Worm (Caenorhabditis elegans): ENCODE measurements around the gene arrd-1.

The arrd-1 gene

ce11 chrII:602969-603368, 24.3 kb upstream of the arrd-1 start (continued):
- peak; percentile 87 for TF ChIP-seq mep-1 (tag; optimal IDR thresholded peaks at IDR 0.05)
- no peak for TF ChIP-seq ets-5 (GFP tag; IDR thresholded peaks at IDR 0.05)
- TF ChIP-seq fkh-10 (GFP tag; optimal IDR thresholded peaks at IDR 0.05) = no peak
- TF ChIP-seq irx-1 (tag; optimal IDR thresholded peaks at IDR 0.05) = peak; percentile 45
- TF ChIP-seq lsy-2 (tag; optimal IDR thresholded peaks at IDR 0.05) = peak; percentile 66 to 74
- peak; percentile 40 for TF ChIP-seq nhr-47 (tag; optimal IDR thresholded peaks at IDR 0.05)
- no peak for TF ChIP-seq nhr-77 (tag; optimal IDR thresholded peaks at IDR 0.05)
- no peak for TF ChIP-seq mab-9 (GFP tag; IDR thresholded peaks at IDR 0.05)
- TF ChIP-seq mef-2 (tag; optimal IDR thresholded peaks at IDR 0.05) = no peak
- TF ChIP-seq C16A3.4 (tag; optimal IDR thresholded peaks at IDR 0.05) = peak; percentile 42
- TF ChIP-seq ceh-90 (tag; optimal IDR thresholded peaks at IDR 0.05) = no peak
- TF ChIP-seq snpc-4 (tag; optimal IDR thresholded peaks at IDR 0.05) = peak; percentile 64
- no peak for TF ChIP-seq nhr-12 (tag; optimal IDR thresholded peaks at IDR 0.05)
- no peak for TF ChIP-seq fkh-4 (tag; optimal IDR thresholded peaks at IDR 0.05; ENCODE audit: borderline replicate concordance)
- TF ChIP-seq skn-1 (tag; optimal IDR thresholded peaks at IDR 0.05) = peak; percentile 76
- peak; percentile 33 for TF ChIP-seq unc-86 (tag; optimal IDR thresholded peaks at IDR 0.05)
- peak; percentile 73 for TF ChIP-seq lin-13 (GFP tag; optimal IDR thresholded peaks at IDR 0.05)
- TF ChIP-seq hlh-4 (tag; optimal IDR thresholded peaks at IDR 0.05) = no peak
- TF ChIP-seq F16B12.6 (tag; optimal IDR thresholded peaks at IDR 0.05) = no peak
- TF ChIP-seq nhr-76 (tag; optimal IDR thresholded peaks at IDR 0.05) = no peak
- peak; percentile 27 for TF ChIP-seq fkh-8 (tag; optimal IDR thresholded peaks at IDR 0.05)
- peak; percentile 34 to 57 (median 49) for TF ChIP-seq dpl-1 (GFP tag; optimal IDR thresholded peaks at IDR 0.05)

- no peak for TF ChIP-seq ztf-4 (tag; optimal IDR thresholded peaks at IDR 0.05)
These were observed 22.0 kb upstream of the arrd-1 start, which contains the start of gene W04H10.2 for ce11 chrII:605267-605666. TSS of gene W04H10.2 (plus strand) at chrII:605567.

- TF ChIP-seq vab-15 (tag; optimal IDR thresholded peaks at IDR 0.05) (no peak), nhr-28 (tag; optimal IDR thresholded peaks at IDR 0.05) (no peak), nhr-85 (tag) (no peak), unc-98 (GFP tag; IDR thresholded peaks at IDR 0.05) (no peak), egl-13 (tag; optimal IDR thresholded peaks at IDR 0.05) (no peak), fkh-8 (tag; optimal IDR thresholded peaks at IDR 0.05) (no peak)
These were observed 21.3 kb upstream of the arrd-1 start, which contains the start of gene W04H10.5 for ce11 chrII:606033-606432. TSS of gene W04H10.5 (plus strand) at chrII:606333.

- TF ChIP-seq egl-27 (tag; optimal IDR thresholded peaks at IDR 0.05) (no peak), blmp-1 (tag; optimal IDR thresholded peaks at IDR 0.05) (peak; percentile 36), swsn-7 (tag; optimal IDR thresholded peaks at IDR 0.05) (no peak), dpl-1 (GFP tag; optimal IDR thresholded peaks at IDR 0.05) (peak in 2 of 3 experiments; percentile 20 to 24), snu-23 (GFP tag; optimal IDR thresholded peaks at IDR 0.05) (peak; percentile 31), dsc-1 (tag; optimal IDR thresholded peaks at IDR 0.05) (no peak), ama-1 (optimal IDR thresholded peaks at IDR 0.05) (no peak), F16B12.6 (tag; optimal IDR thresholded peaks at IDR 0.05) (no peak), fkh-10 (GFP tag; optimal IDR thresholded peaks at IDR 0.05) (no peak), nhr-85 (tag) (peak; percentile 78), nhr-12 (tag; optimal IDR thresholded peaks at IDR 0.05) (no peak), unc-86 (tag; optimal IDR thresholded peaks at IDR 0.05) (no peak), aha-1 (tag; optimal IDR thresholded peaks at IDR 0.05) (no peak)
These were observed 19.0 kb upstream of the arrd-1 start, which contains the start of gene W04H10.6 for ce11 chrII:608341-608740. TSS of gene W04H10.6 (minus strand) at chrII:608441.

ce11 chrII:608757-609156, 18.5 kb upstream of the arrd-1 start, which contains the start of gene W04H10.1:
TSS of gene W04H10.1 (plus strand) at chrII:609057.
- TF ChIP-seq rnt-1 (tag; optimal IDR thresholded peaks at IDR 0.05) = no peak
- TF ChIP-seq lin-13 (GFP tag; optimal IDR thresholded peaks at IDR 0.05) = no peak
- TF ChIP-seq efl-3 (GFP tag; optimal IDR thresholded peaks at IDR 0.05) = no peak
- no peak for TF ChIP-seq skn-1 (tag; optimal IDR thresholded peaks at IDR 0.05)
- no peak for TF ChIP-seq tbx-2 (tag; optimal IDR thresholded peaks at IDR 0.05)
- TF ChIP-seq sup-37 (GFP tag; optimal IDR thresholded peaks at IDR 0.05) = no peak
- TF ChIP-seq nhr-77 (tag; optimal IDR thresholded peaks at IDR 0.05) = no peak
- no peak for TF ChIP-seq grh-1 (GFP tag; IDR thresholded peaks at IDR 0.05)
- no peak for TF ChIP-seq pag-3 (tag; optimal IDR thresholded peaks at IDR 0.05; ENCODE audit: borderline replicate concordance, insufficient read depth)

All from whole organism, L1 larva.